Fruit fly (Drosophila melanogaster) whole organism, pupa: ENCODE measurements around the gene msk.

Source experiments
- CG10348 ChIP-seq: fragments of 200-800 bp; sonication (Bioruptor generic); IDR thresholded peaks from 2 replicates; pipeline ENCODE4 v1.3.6; 2022; ENCODE audit warnings: missing biosample characterization, missing genetic modification characterization
- CG12605 ChIP-seq: fragments of 200-800 bp; sonication (Bioruptor generic); IDR thresholded peaks from 2 replicates; pipeline ENCODE4 v1.3.6; 2022; ENCODE audit warnings: missing biosample characterization, missing genetic modification characterization
- CG13204 ChIP-seq: fragments of 200-800 bp; sonication (Bioruptor generic); optimal IDR thresholded peaks from 2 replicates; lab custom pipeline; 2018; ENCODE audit warnings: missing biosample characterization, mild to moderate bottlenecking, missing genetic modification characterization, moderate library complexity
- CG14655 ChIP-seq: fragments of 200-800 bp; sonication (Bioruptor generic); optimal IDR thresholded peaks from 3 replicates; lab custom pipeline; 2017; ENCODE audit warnings: mild to moderate bottlenecking, missing biosample characterization, missing genetic modification reagents, missing genetic modification characterization
- CG17806 ChIP-seq: fragments of 200-800 bp; sonication (Bioruptor generic); optimal IDR thresholded peaks from 2 replicates; lab custom pipeline; 2018; ENCODE audit warnings: missing biosample characterization, mild to moderate bottlenecking, missing genetic modification characterization, moderate library complexity
- CG34367 ChIP-seq: fragments of 200-800 bp; sonication (Bioruptor generic); optimal IDR thresholded peaks from 2 replicates; lab custom pipeline; 2018; ENCODE audit warnings: missing biosample characterization, mild to moderate bottlenecking, missing genetic modification characterization
- CG8159 ChIP-seq: fragments of 200-800 bp; sonication (Bioruptor generic); optimal IDR thresholded peaks from 3 replicates; lab custom pipeline; 2018; ENCODE audit warnings: missing biosample characterization, mild to moderate bottlenecking, missing genetic modification characterization, moderate library complexity
- D1 ChIP-seq: fragments of 200-800 bp; sonication (Bioruptor generic); optimal IDR thresholded peaks from 2 replicates; lab custom pipeline; 2018; ENCODE audit warnings: missing biosample characterization, mild to moderate bottlenecking, missing genetic modification characterization, moderate library complexity
- EcR ChIP-seq: fragments of 200-800 bp; sonication (Bioruptor generic); optimal IDR thresholded peaks from 3 replicates; lab custom pipeline; 2019; ENCODE audit warnings: missing biosample characterization, missing genetic modification characterization, mild to moderate bottlenecking, moderate library complexity, missing genetic modification reagents
- Ets98B ChIP-seq: fragments of 200-800 bp; sonication (Bioruptor generic); IDR thresholded peaks from 2 replicates; pipeline ENCODE4 v1.3.6; 2022; ENCODE audit warnings: missing biosample characterization, missing genetic modification characterization
- Pif1A ChIP-seq: fragments of 200-800 bp; sonication (Bioruptor generic); optimal IDR thresholded peaks from 3 replicates; lab custom pipeline; 2016; ENCODE audit warnings: missing biosample characterization, missing genetic modification characterization
- Pif1B ChIP-seq: fragments of 200-800 bp; sonication (Bioruptor generic); optimal IDR thresholded peaks from 3 replicates; lab custom pipeline; 2016; ENCODE audit warnings: missing biosample characterization, missing genetic modification characterization

DNA sequence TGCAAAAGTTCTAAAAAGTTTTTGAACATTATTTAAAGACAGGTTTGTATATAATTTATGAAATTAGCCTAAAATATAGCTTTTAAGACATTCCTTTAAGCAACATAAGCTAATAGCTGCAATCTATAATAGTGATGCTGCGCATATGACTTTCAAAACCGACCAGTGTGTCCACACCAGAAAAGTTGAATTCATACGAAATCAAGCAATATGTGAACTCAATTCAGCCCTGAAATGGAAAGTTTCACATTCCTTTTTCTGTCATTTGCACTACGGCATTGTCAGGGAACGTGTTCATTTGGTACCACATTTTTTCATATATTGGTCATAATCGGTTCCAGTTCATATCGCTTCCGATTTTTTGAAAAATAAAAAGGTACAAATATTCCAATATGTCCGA lies 7.1 kb upstream of the msk start, which contains the start of gene fan:
- TF ChIP-seq CG8159 (tag; lab: Kevin White, UChicago) (no peak), CG10348 (GFP tag; lab: Robert Waterston, UW) (no peak), Ets98B (no peak), Pif1B (GFP tag; lab: Kevin White, UChicago) (no peak), CG13204 (GFP tag; lab: Kevin White, UChicago) (no peak), CG17806 (no peak), CG12605 (GFP tag; lab: Robert Waterston, UW) (no peak), D1 (no peak), Pif1A (GFP tag; lab: Kevin White, UChicago) (no peak), CG34367 (tag; lab: Kevin White, UChicago) (no peak), EcR (GFP tag; lab: Kevin White, UChicago) (no peak), CG14655 (no peak)
